Worm (Caenorhabditis elegans) whole organism, mixed stage, embryonic: Measurements from ENCODE around the gene pmk-3.

Experiments
- M03D4.4 ChIP-seq: sonication (generic microtip); optimal IDR thresholded peaks from 2 replicates; lab custom pipeline; 2017; ENCODE audit warnings: mild to moderate bottlenecking, missing genetic modification characterization, missing compliant biosample characterization
- bed-3 ChIP-seq: fragments of 200-800 bp; sonication (Bioruptor generic); optimal IDR thresholded peaks from 3 replicates; lab custom pipeline; 2018; ENCODE audit warnings: mild to moderate bottlenecking, missing genetic modification characterization, moderate library complexity, missing compliant biosample characterization
- blmp-1 ChIP-seq: fragments of 150-350 bp; optimal IDR thresholded peaks from 2 replicates; lab custom pipeline; 2014; ENCODE audit warnings: missing biosample characterization, missing genetic modification characterization
- ceh-39 ChIP-seq: fragments of 150-350 bp; optimal IDR thresholded peaks from 2 replicates; lab custom pipeline; 2014; ENCODE audit warnings: missing biosample characterization, missing genetic modification characterization
- ceh-43 ChIP-seq: fragments of 200-800 bp; sonication (Bioruptor generic); optimal IDR thresholded peaks from 2 replicates; lab custom pipeline; 2018; ENCODE audit warnings: mild to moderate bottlenecking, missing genetic modification characterization, moderate library complexity, missing compliant biosample characterization
- ces-1 ChIP-seq: fragments of 150-350 bp; optimal IDR thresholded peaks from 2 replicates; lab custom pipeline; 2014; ENCODE audit warnings: missing biosample characterization, missing genetic modification reagents, missing genetic modification characterization
- cnd-1 ChIP-seq: fragments of 200-800 bp; sonication (Bioruptor generic); optimal IDR thresholded peaks from 2 replicates; lab custom pipeline; 2018; ENCODE audit warnings: mild to moderate bottlenecking, missing genetic modification characterization, missing compliant biosample characterization
- drap-1 ChIP-seq: fragments of 200-800 bp; sonication (Bioruptor generic); optimal IDR thresholded peaks from 3 replicates; lab custom pipeline; 2018; ENCODE audit warnings: mild to moderate bottlenecking, missing genetic modification characterization, missing compliant biosample characterization
- elt-1 ChIP-seq: sonication (generic microtip); optimal IDR thresholded peaks from 2 replicates; lab custom pipeline; 2017; ENCODE audit warnings: missing genetic modification characterization, mild to moderate bottlenecking, missing compliant biosample characterization, antibody characterized with exemption, moderate library complexity, borderline replicate concordance; ENCODE audit not compliant: insufficient read depth
- flh-1 ChIP-seq: fragments of 200-800 bp; sonication (Bioruptor generic); optimal IDR thresholded peaks from 2 replicates; lab custom pipeline; 2018; ENCODE audit warnings: mild to moderate bottlenecking, missing genetic modification characterization, moderate library complexity, missing compliant biosample characterization
- ham-2 ChIP-seq: fragments of 200-800 bp; sonication (Bioruptor generic); optimal IDR thresholded peaks from 2 replicates; lab custom pipeline; 2018; ENCODE audit warnings: mild to moderate bottlenecking, missing genetic modification characterization, missing compliant biosample characterization
- hlh-1 ChIP-seq: fragments of 150-350 bp; optimal IDR thresholded peaks from 2 replicates; lab custom pipeline; 2014; ENCODE audit warnings: missing biosample characterization, missing genetic modification reagents, missing genetic modification characterization
- lin-32 ChIP-seq: fragments of 200-800 bp; sonication (Bioruptor generic); optimal IDR thresholded peaks from 2 replicates; lab custom pipeline; 2018; ENCODE audit warnings: mild to moderate bottlenecking, missing genetic modification characterization, missing compliant biosample characterization
- lsy-2 ChIP-seq: fragments of 150-350 bp; optimal IDR thresholded peaks from 2 replicates; lab custom pipeline; 2014; ENCODE audit warnings: missing biosample characterization, missing genetic modification characterization
- mep-1 ChIP-seq: fragments of 150-350 bp; optimal IDR thresholded peaks from 2 replicates; lab custom pipeline; 2017; ENCODE audit warnings: missing biosample characterization, missing genetic modification reagents, missing genetic modification characterization, inconsistent platforms
- mls-2 ChIP-seq: sonication (generic microtip); optimal IDR thresholded peaks from 2 replicates; lab custom pipeline; 2016; ENCODE audit warnings: mild to moderate bottlenecking, missing genetic modification characterization, moderate library complexity, missing compliant biosample characterization
- nhr-12 ChIP-seq: fragments of 150-350 bp; optimal IDR thresholded peaks from 2 replicates; lab custom pipeline; 2014; ENCODE audit warnings: missing biosample characterization, missing genetic modification characterization
- nhr-2 ChIP-seq: fragments of 150-350 bp; optimal IDR thresholded peaks from 2 replicates; lab custom pipeline; 2014; ENCODE audit warnings: missing biosample characterization, missing genetic modification characterization
- nhr-237 ChIP-seq: fragments of 150-350 bp; optimal IDR thresholded peaks from 2 replicates; lab custom pipeline; 2014; ENCODE audit warnings: missing biosample characterization, missing genetic modification characterization
- nhr-28 ChIP-seq: fragments of 150-350 bp; optimal IDR thresholded peaks from 2 replicates; lab custom pipeline; 2014; ENCODE audit warnings: missing biosample characterization, missing genetic modification characterization
- nhr-76 ChIP-seq: sonication (generic microtip); optimal IDR thresholded peaks from 2 replicates; lab custom pipeline; 2017; ENCODE audit warnings: missing biosample characterization, missing genetic modification characterization
- pha-4 ChIP-seq: fragments of 150-350 bp; optimal IDR thresholded peaks from 2 replicates; lab custom pipeline; 2018; ENCODE audit warnings: missing biosample characterization, missing genetic modification reagents, missing genetic modification characterization
- sem-2 ChIP-seq: fragments of 200-800 bp; sonication (Bioruptor generic); optimal IDR thresholded peaks from 2 replicates; lab custom pipeline; 2018; ENCODE audit warnings: mild to moderate bottlenecking, missing genetic modification characterization, missing compliant biosample characterization
- snpc-4 ChIP-seq: fragments of 150-350 bp; optimal IDR thresholded peaks from 2 replicates; lab custom pipeline; 2014; ENCODE audit warnings: missing biosample characterization, missing genetic modification characterization
- sptf-1 ChIP-seq: sonication (generic microtip); optimal IDR thresholded peaks from 2 replicates; lab custom pipeline; 2017; ENCODE audit warnings: mild to moderate bottlenecking, missing genetic modification characterization, moderate library complexity, missing compliant biosample characterization
- tbx-8 ChIP-seq: fragments of 200-800 bp; sonication (Bioruptor generic); optimal IDR thresholded peaks from 2 replicates; lab custom pipeline; 2018; ENCODE audit warnings: mild to moderate bottlenecking, missing genetic modification characterization, moderate library complexity, missing compliant biosample characterization
- unc-120 ChIP-seq: sonication (generic microtip); optimal IDR thresholded peaks from 2 replicates; lab custom pipeline; 2017; ENCODE audit warnings: missing genetic modification characterization, missing compliant biosample characterization; ENCODE audit not compliant: poor library complexity, severe bottlenecking
- unc-39 ChIP-seq: fragments of 150-350 bp; optimal IDR thresholded peaks from 2 replicates; lab custom pipeline; 2014; ENCODE audit warnings: missing biosample characterization, missing genetic modification characterization
- unc-62 ChIP-seq: fragments of 150-350 bp; optimal IDR thresholded peaks from 2 replicates; lab custom pipeline; 2014; ENCODE audit warnings: missing biosample characterization, missing genetic modification reagents, missing genetic modification characterization
- ztf-11 ChIP-seq: fragments of 150-350 bp; optimal IDR thresholded peaks from 2 replicates; lab custom pipeline; 2014; ENCODE audit warnings: missing biosample characterization, missing genetic modification characterization

The pmk-3 gene

ce11 chrIV:8175686-8176532 lies 36.9 kb downstream of the pmk-3 start, which contains the start of gene pct-1:
Gene pct-1 (plus strand): TSS chrIV:8176482.
- TF ChIP-seq nhr-237 (no peak), M03D4.4 (tag; lab: Kevin White, UChicago) (no peak), tbx-8 (GFP tag; lab: Kevin White, UChicago) (no peak), ces-1 (GFP tag; lab: Kevin White, UChicago) (peak; percentile 69), unc-62 (no peak), mep-1 (no peak), blmp-1 (tag; lab: Kevin White, UChicago) (no peak), mls-2 (tag; lab: Kevin White, UChicago) (no peak), pha-4 (tag; lab: Kevin White, UChicago) (no peak)
- TF ChIP-seq, all 35 proteins: peak for 1

ce11 chrIV:8181404-8181803 lies 42.4 kb downstream of the pmk-3 start:
- TF ChIP-seq ces-1 (GFP tag; lab: Kevin White, UChicago) (peak; percentile 87), nhr-28 (tag; lab: Kevin White, UChicago) (no peak), cnd-1 (no peak), elt-1 (tag; lab: Kevin White, UChicago) (no peak)
- TF ChIP-seq, all 35 proteins: peak for 1

ce11 chrIV:8182566-8182965 lies 43.5 kb downstream of the pmk-3 start:
- no peak for TF ChIP-seq ceh-39
- TF ChIP-seq ztf-11 (tag; lab: Kevin White, UChicago), result peak; percentile 12
- peak; percentile 80 for TF ChIP-seq ces-1 (GFP tag; lab: Kevin White, UChicago)
- peak; percentile 13 for TF ChIP-seq pha-4 (tag; lab: Kevin White, UChicago)
- no peak for TF ChIP-seq bed-3 (GFP tag; lab: Kevin White, UChicago)
- TF ChIP-seq unc-120, result no peak
- TF ChIP-seq nhr-2 (tag; lab: Kevin White, UChicago), result peak; percentile 55
- TF ChIP-seq nhr-28 (tag; lab: Kevin White, UChicago), result no peak
- TF ChIP-seq nhr-76 (tag; lab: Kevin White, UChicago), result no peak
- TF ChIP-seq cnd-1, result peak; percentile 61
- peak; percentile 15 for TF ChIP-seq hlh-1 (tag; lab: Kevin White, UChicago)
- no peak for TF ChIP-seq snpc-4 (tag; lab: Kevin White, UChicago)

DNA sequence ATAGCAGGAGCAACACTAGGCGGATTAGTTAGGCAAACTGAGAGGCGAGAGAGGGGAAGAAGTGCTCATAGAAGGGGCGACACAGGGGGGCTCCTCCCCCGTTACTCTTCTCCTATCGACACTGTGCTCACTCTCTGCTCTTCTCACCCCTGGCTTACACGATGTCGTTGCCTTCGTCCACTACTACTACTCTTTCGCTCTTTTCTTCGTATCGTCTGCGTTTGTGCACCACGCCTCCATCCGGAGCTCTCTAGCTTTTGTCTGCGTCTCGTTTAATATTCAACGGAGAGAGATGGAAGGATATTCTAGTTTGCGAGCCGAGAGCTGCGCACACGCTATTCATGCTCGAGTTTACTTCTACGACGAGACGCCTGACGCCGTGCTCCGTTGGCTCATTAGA lies 44.3 kb downstream of the pmk-3 start:
- TF ChIP-seq sptf-1 (tag; lab: Kevin White, UChicago), result peak; percentile 43
- peak; percentile 81 for TF ChIP-seq ces-1 (GFP tag; lab: Kevin White, UChicago)
- TF ChIP-seq M03D4.4 (tag; lab: Kevin White, UChicago), result peak; percentile 8
- TF ChIP-seq mls-2 (tag; lab: Kevin White, UChicago), result peak; percentile 63
- no peak for TF ChIP-seq lin-32 (GFP tag; lab: Kevin White, UChicago)
- TF ChIP-seq ham-2, result no peak
- TF ChIP-seq cnd-1, result peak; percentile 36

DNA sequence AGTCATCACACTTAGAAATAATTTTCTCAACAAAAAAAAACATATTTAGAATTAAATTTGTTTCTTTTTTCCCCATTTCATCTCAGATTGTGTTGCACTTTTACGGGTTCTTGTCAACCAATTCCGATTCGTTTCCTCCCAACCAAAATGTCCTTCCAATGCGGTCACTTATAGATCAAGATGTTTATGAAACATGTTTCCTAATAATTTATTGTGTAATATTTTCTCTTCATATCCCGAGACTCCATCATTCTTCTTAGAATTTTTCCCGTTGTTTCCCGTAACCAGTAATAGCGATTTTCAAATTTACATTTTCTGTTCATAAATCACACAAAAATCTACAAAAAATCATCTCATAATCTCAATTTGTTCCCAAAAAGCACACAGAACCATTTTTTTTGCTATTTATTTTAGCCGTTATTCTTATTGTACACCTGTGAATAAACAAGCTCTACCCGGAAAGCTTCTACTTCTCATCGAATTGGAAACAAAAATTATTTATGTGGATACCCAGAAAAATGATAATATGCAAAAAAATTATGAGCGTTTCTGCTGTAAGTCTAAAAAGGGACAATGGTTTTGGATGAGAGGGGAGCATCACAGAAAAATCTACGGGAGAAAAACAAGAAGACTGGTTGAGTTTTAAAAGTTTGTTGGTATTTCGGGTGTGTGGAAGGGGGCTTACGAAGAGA lies 49.5 kb downstream of the pmk-3 start:
- no peak for TF ChIP-seq drap-1
- TF ChIP-seq nhr-28 (tag; lab: Kevin White, UChicago), result no peak
- no peak for TF ChIP-seq flh-1
- no peak for TF ChIP-seq tbx-8 (GFP tag; lab: Kevin White, UChicago)
- no peak for TF ChIP-seq ceh-43 (GFP tag; lab: Kevin White, UChicago)
- TF ChIP-seq mls-2 (tag; lab: Kevin White, UChicago), result no peak
- no peak for TF ChIP-seq cnd-1
- no peak for TF ChIP-seq unc-62
- TF ChIP-seq nhr-76 (tag; lab: Kevin White, UChicago), result no peak
- TF ChIP-seq unc-120, result no peak
- TF ChIP-seq unc-39 (tag; lab: Kevin White, UChicago), result no peak
- TF ChIP-seq nhr-237, result no peak
- no peak for TF ChIP-seq ces-1 (GFP tag; lab: Kevin White, UChicago)
- TF ChIP-seq lsy-2 (tag; lab: Kevin White, UChicago), result no peak
- no peak for TF ChIP-seq sem-2 (GFP tag; lab: Kevin White, UChicago)
- TF ChIP-seq snpc-4 (tag; lab: Kevin White, UChicago), result no peak
- no peak for TF ChIP-seq hlh-1 (tag; lab: Kevin White, UChicago)
- TF ChIP-seq sptf-1 (tag; lab: Kevin White, UChicago), result no peak
- TF ChIP-seq ceh-39, result no peak
- TF ChIP-seq nhr-12 (tag; lab: Kevin White, UChicago), result no peak
- TF ChIP-seq, all 35 proteins: peak for 0
